Worm (Caenorhabditis elegans): Measurements from ENCODE around the gene B0252.1.

Gene B0252.1

ce11 chrII:6919363-6919851 is at the start of gene B0252.1:
Gene B0252.1 (plus strand): TSS chrII:6919680.
- TF ChIP-seq sptf-1 (tag; optimal IDR thresholded peaks at IDR 0.05) (no peak), nhr-20 (tag; optimal IDR thresholded peaks at IDR 0.05) (no peak), mdl-1 (tag; optimal IDR thresholded peaks at IDR 0.05) (no peak), nhr-47 (tag; optimal IDR thresholded peaks at IDR 0.05) (no peak), nhr-28 (tag; optimal IDR thresholded peaks at IDR 0.05) (no peak), mef-2 (tag; optimal IDR thresholded peaks at IDR 0.05) (no peak), Y116A8C.19 (tag; optimal IDR thresholded peaks at IDR 0.05; ENCODE audit: borderline replicate concordance) (no peak), nhr-11 (tag; optimal IDR thresholded peaks at IDR 0.05) (no peak), lin-35 (GFP tag; optimal IDR thresholded peaks at IDR 0.05) (no peak)

- TF ChIP-seq rnt-1 (tag; optimal IDR thresholded peaks at IDR 0.05): peak; percentile 24
- TF ChIP-seq tbx-2 (tag; optimal IDR thresholded peaks at IDR 0.05): no peak
Observed at ce11 chrII:6870803-6871202, 48.7 kb upstream of the B0252.1 start, which contains the start of gene clhm-1. Gene clhm-1 (minus strand): TSS chrII:6871009.

- TF ChIP-seq vab-15 (tag; optimal IDR thresholded peaks at IDR 0.05): no peak
- TF ChIP-seq nhr-19 (GFP tag; conservative IDR thresholded peaks at IDR 0.05): no peak
- no peak for TF ChIP-seq efl-3 (GFP tag; optimal IDR thresholded peaks at IDR 0.05)
- TF ChIP-seq pqm-1 (tag; optimal IDR thresholded peaks at IDR 0.05): no peak
- TF ChIP-seq nhr-28 (tag; optimal IDR thresholded peaks at IDR 0.05): no peak
- TF ChIP-seq nhr-47 (tag; optimal IDR thresholded peaks at IDR 0.05): no peak
- no peak for TF ChIP-seq zag-1 (tag; optimal IDR thresholded peaks at IDR 0.05)
- TF ChIP-seq ceh-8 (GFP tag; optimal IDR thresholded peaks at IDR 0.05): no peak
- no peak for TF ChIP-seq fkh-4 (tag; optimal IDR thresholded peaks at IDR 0.05; ENCODE audit: borderline replicate concordance)
- TF ChIP-seq unc-30 (tag; optimal IDR thresholded peaks at IDR 0.05): no peak
- no peak for TF ChIP-seq unc-130 (tag; optimal IDR thresholded peaks at IDR 0.05)
- no peak for TF ChIP-seq mef-2 (tag; optimal IDR thresholded peaks at IDR 0.05)
- no peak for TF ChIP-seq dsc-1 (tag; optimal IDR thresholded peaks at IDR 0.05)
- no peak for TF ChIP-seq dpl-1 (GFP tag; optimal IDR thresholded peaks at IDR 0.05)
- TF ChIP-seq blmp-1 (tag; optimal IDR thresholded peaks at IDR 0.05): no peak
- no peak for TF ChIP-seq rnt-1 (tag; optimal IDR thresholded peaks at IDR 0.05)
Observed at ce11 chrII:6872493-6872892, 47.0 kb upstream of the B0252.1 start, which contains the start of gene C44B7.5. Gene C44B7.5 (minus strand): TSS chrII:6872593.

ce11 chrII:6876957-6877356 is 42.5 kb upstream of the B0252.1 start, which contains the start of gene slc-36.5:
Gene slc-36.5 (minus strand): TSS chrII:6877057.
- TF ChIP-seq elt-2 (tag; optimal IDR thresholded peaks at IDR 0.05): no peak
- peak; percentile 13 for TF ChIP-seq lin-14 (GFP tag; optimal IDR thresholded peaks at IDR 0.05)
- no peak for TF ChIP-seq mab-9 (GFP tag; IDR thresholded peaks at IDR 0.05)
- peak in 1 of 6 experiments; percentile 53 for TF ChIP-seq elt-3 (tag; optimal IDR thresholded peaks at IDR 0.05)

ce11 chrII:6877881-6878280 is 41.6 kb upstream of the B0252.1 start:
- TF ChIP-seq nhr-85 (tag): peak; percentile 78
- TF ChIP-seq vab-15 (tag; optimal IDR thresholded peaks at IDR 0.05): peak; percentile 62
- TF ChIP-seq aha-1 (tag; optimal IDR thresholded peaks at IDR 0.05): no peak
- peak; percentile 22 for TF ChIP-seq nhr-71 (tag; optimal IDR thresholded peaks at IDR 0.05)
- no peak for TF ChIP-seq lsy-2 (tag; optimal IDR thresholded peaks at IDR 0.05)
- TF ChIP-seq grh-1 (GFP tag; IDR thresholded peaks at IDR 0.05): peak; percentile 35; the same call in 1 of the 2 replicates
- peak in 1 of 6 experiments; percentile 55 for TF ChIP-seq elt-3 (tag; optimal IDR thresholded peaks at IDR 0.05)
- TF ChIP-seq pqm-1 (tag; optimal IDR thresholded peaks at IDR 0.05): no peak
- TF ChIP-seq nhr-11 (tag; optimal IDR thresholded peaks at IDR 0.05): no peak
- peak; percentile 37 for TF ChIP-seq blmp-1 (tag; optimal IDR thresholded peaks at IDR 0.05)
- TF ChIP-seq nhr-20 (tag; optimal IDR thresholded peaks at IDR 0.05): peak; percentile 14
- no peak for TF ChIP-seq unc-98 (GFP tag; IDR thresholded peaks at IDR 0.05)
- no peak for TF ChIP-seq jun-1 (tag; optimal IDR thresholded peaks at IDR 0.05)
- peak; percentile 29 for TF ChIP-seq lin-14 (GFP tag; optimal IDR thresholded peaks at IDR 0.05)
